Fruit fly (Drosophila melanogaster) whole organism, larva: ENCODE results near the gene Recs1.

Source experiments
- noc ChIP-seq: fragments of 200-800 bp; sonication (Bioruptor generic); optimal IDR thresholded peaks from 3 replicates; lab custom pipeline; 2019; ENCODE audit warnings: missing biosample characterization, mild to moderate bottlenecking, missing genetic modification characterization, moderate library complexity

Recs1 gene

DNA sequence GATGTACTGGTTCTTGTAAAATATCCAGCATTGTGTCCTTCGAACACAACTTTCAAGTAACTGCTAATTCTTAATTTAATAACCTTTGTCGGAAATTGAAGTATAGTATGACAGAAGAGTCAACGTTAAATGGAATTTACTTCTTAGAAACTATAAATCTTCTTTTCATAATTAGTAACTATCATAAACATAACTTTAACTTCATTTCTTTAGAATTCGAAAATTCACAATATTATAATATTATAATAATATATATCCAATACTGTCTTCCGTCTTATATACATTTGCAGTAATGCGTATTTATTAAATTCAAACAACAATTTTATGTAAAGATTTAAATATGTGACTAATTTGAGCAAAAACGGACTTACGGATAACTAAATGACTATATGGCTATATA is at the start of gene Recs1:
Gene Recs1 (minus strand): TSS at position 101 of the 400 bp plus-strand sequence.
- TF ChIP-seq noc (tag; lab: Kevin White, UChicago) = no peak

DNA sequence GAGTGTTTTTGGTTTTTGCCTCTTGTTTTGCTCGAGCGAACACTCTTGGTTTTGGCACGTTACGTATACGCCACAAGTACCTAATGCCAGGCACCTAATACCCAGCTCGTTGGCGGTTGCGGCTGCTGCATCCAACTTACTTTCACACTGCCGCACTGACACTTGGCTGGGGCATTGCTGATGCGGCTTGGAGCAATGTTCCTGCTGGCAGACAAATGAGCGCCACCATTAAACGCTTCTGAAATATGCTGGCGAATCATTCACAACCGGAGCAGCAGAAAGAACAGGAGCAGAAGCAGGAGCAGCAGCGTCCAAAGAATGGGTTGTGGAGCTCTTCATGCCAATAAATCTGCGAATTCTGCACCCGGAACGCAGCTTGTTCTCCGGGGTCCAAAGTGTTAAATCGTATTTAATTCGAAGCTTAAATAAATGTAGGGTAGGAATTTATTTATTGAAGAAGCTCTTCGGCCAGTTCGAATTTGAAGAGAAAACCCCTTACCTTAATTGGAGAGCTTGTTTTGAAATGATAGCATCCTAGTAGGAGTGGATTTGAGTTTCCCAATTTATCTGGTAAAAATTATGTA is 8.6 kb upstream of the Recs1 start, which contains the start of gene CG3199:
Gene CG3199 (plus strand): TSS at position 534 of the 584 bp plus-strand sequence.
- TF ChIP-seq noc (tag; lab: Kevin White, UChicago) = no peak

dm6 chr3R:14160178-14160577 is 6.5 kb upstream of the Recs1 start, which contains the start of gene CG31327:
TSS of gene CG31327 (minus strand) at chr3R:14160278.
- no peak for TF ChIP-seq noc (tag; lab: Kevin White, UChicago)

- no peak for TF ChIP-seq noc (tag; lab: Kevin White, UChicago)
Measured at dm6 chr3R:14157331-14157730, 3.7 kb upstream of the Recs1 start, which contains the start of gene CG31533. TSS of gene CG31533 (minus strand) at chr3R:14157431.

DNA sequence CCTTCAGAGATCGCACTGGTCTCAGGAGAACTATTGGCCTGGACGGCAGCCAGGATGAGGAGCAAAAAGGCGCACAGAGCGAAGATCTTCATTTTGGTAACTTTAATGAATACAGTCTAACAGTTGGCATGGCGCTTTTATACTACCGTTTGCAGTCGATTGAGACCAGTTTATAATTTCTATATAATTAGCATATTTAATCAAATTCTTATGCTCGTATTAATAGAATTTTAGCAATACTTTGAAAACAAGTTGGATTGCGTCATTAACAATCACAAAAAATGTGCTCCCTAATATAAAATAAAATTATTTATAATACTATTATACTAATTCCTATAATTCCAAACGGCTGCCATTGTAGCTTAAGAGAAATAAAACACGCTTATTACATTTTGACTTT is 712 bp upstream of the Recs1 start, which contains the start of gene CG44215:
Gene CG44215 (minus strand): TSS at position 101 of the 400 bp plus-strand sequence.
- no peak for TF ChIP-seq noc (tag; lab: Kevin White, UChicago)

DNA sequence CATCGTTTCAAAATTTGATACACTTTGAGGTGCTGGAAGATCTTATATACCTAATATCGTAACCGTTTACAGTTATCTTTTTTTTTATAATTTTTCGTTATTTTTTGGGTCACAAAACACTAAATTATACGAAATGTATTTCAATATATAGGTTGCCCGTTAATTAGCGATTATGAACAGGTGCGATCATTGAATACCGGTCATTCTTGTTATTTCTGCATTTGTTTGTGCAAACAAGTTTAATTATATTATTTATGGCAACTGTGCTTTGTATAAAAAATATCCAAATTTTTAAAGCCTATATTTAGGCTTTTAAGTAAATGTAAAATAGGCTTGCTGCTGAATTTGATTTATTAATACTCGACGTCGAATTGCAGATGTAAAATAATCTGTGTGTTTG is 1.1 kb downstream of the Recs1 start, which contains the start of gene CG42500:
Gene CG42500 (minus strand): TSS at position 101 of the 400 bp plus-strand sequence.
- no peak for TF ChIP-seq noc (tag; lab: Kevin White, UChicago)

dm6 chr3R:14151840-14152239 is 1.8 kb downstream of the Recs1 start, which contains the start of gene CG14355:
TSS of gene CG14355 (minus strand) at chr3R:14151940.
- TF ChIP-seq noc (tag; lab: Kevin White, UChicago) = no peak

dm6 chr3R:14140912-14141311 is 12.7 kb downstream of the Recs1 start:
- no peak for TF ChIP-seq noc (tag; lab: Kevin White, UChicago)

dm6 chr3R:14131972-14132371 is 21.7 kb downstream of the Recs1 start, which contains the start of gene CG14356:
TSS of gene CG14356 (minus strand) at chr3R:14132072.
- TF ChIP-seq noc (tag; lab: Kevin White, UChicago) = no peak

DNA sequence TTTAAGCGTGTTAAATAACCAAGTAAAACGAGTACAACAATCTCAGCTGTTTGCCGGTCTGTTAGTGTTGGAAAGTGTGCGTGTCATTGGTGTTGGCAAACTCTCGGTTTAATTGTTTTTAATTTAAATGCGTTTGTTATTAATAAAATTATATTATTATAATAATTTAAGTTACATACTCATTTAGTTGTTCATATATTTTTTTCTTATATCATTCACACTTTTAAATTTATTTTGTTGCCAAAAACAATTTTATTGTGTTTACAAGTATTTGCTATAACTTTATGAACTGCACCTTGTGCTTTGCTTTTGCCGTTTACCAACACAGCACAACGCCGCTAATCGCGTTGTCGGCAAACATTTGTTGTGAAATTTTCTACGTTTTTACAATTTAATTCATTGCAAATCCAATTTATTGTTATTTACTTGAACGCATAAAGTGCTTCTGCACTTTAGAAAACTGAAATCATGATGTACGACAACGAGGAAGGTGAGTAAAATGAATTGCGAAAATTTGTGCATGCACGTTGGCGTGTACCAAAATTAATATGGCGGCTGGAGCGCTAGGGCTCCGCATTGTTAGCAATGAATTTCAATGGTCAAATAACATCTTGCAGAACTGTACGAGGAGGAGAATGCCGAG is 28.0 kb downstream of the Recs1 start, which contains the start of the genes 140up and Polr2B:
Gene 140up (minus strand): TSS at position 70 of the 643 bp plus-strand sequence.
Gene Polr2B (plus strand): TSS at position 313 of the 643 bp plus-strand sequence.
- peak; percentile 93 for TF ChIP-seq noc (tag; lab: Kevin White, UChicago)

dm6 chr3R:14122347-14122812 is 31.2 kb downstream of the Recs1 start, which contains the start of the genes Abi and twf:
TSS of gene Abi (minus strand) at chr3R:14122420.
TSS of gene twf (plus strand) at chr3R:14122654.
- TF ChIP-seq noc (tag; lab: Kevin White, UChicago) = no peak

DNA sequence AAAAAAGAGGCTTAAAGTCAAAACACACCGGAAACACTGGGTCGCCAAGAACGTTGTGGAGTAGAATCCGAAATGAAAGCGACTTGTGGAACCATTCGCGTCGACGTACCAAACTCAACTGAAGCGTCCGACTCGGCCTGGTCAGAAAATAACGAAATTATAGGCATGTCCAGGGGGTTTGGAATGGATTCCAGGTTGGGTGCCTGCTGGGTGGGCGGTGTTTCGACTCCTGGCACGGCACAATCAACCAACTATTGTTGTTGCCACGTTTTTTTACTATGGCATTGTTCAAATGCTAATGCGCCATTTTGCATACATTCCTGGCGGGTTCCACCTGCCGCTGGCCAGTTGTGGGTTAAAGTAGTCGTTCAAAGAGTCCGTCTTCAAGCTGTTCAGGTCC is 35.3 kb downstream of the Recs1 start, which contains the start of gene Kif19A:
Gene Kif19A (minus strand): TSS at position 101 of the 400 bp plus-strand sequence.
- TF ChIP-seq noc (tag; lab: Kevin White, UChicago) = no peak

DNA sequence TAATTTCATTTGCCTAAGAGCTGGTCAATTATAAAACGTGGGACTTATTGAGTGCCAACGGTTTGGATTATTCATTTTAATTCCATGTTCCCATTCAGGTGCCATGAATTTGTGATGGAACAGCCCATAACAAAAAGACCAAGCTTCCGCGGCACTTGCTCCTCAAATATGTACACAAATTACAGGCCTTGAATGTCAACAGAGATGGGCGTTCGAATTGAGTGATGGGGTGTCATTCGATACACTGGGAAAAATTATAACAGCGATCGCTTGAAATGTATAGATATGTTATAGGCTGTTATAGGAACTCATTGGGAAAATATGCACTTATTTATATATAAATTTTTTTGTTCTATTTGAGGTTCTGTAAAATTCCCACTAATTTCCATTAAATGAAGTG is 37.5 kb downstream of the Recs1 start:
- no peak for TF ChIP-seq noc (tag; lab: Kevin White, UChicago)

DNA sequence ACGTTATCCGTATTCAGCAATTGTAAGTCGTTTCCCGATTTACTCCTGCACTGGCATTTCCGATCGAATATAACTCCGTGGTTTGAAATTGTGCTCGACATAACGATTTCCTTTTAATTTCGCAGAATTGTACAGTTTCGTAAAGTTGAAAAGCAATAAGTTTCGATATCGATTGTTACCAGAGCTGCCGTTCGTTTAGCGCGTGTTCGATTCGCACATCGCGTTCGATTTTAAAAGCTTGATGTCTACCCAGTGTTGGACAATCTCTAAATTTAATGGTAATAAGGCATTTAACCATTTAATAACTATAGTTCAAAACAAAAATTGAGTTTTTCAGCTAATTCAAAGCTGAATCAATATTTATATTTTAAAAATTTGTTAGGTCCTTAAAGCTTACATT is 41.6 kb downstream of the Recs1 start, which contains the start of gene CG14357:
Gene CG14357 (minus strand): TSS at position 101 of the 400 bp plus-strand sequence.
- TF ChIP-seq noc (tag; lab: Kevin White, UChicago) = no peak

DNA sequence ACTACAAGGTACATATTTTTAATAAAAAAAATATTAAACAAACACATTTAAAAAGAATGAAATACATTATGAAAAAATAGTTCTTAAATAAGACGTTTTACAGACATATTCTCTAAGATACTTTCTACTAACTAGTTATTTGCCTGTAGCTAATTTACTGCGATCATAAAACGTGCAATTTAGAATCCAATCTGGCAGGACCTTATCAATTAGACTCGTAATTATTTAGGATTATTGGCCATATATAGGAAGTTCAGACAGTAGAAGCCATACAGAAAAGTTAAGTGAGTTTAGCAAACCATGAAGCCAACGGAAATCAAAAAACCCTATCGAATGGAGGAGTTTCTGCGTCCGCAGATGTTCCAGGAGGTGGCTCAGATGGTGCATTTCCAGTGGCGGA is 44.5 kb downstream of the Recs1 start, which contains the start of gene Or88a:
Gene Or88a (plus strand): TSS at position 301 of the 400 bp plus-strand sequence.
- no peak for TF ChIP-seq noc (tag; lab: Kevin White, UChicago)
